Worm (Caenorhabditis elegans): ENCODE results near the gene str-232.

ce11 chrV:15974836-15975235, 40.7 kb downstream of the str-232 start, which contains the start of gene sru-22:
- TF ChIP-seq lin-15B (tag; optimal IDR thresholded peaks at IDR 0.05) (no peak), R02D3.7 (tag; optimal IDR thresholded peaks at IDR 0.05) (no peak), ztf-11 (tag; optimal IDR thresholded peaks at IDR 0.05) (no peak), mdl-1 (tag; optimal IDR thresholded peaks at IDR 0.05) (no peak), ZK546.5 (tag; optimal IDR thresholded peaks at IDR 0.05) (no peak), tbx-2 (tag; optimal IDR thresholded peaks at IDR 0.05) (no peak), elt-1 (tag; optimal IDR thresholded peaks at IDR 0.05) (no peak)

Data from whole organism, L3 larva.